Worm (Caenorhabditis elegans) whole organism, midembryonic: ENCODE results near the gene F16B3.2.

Experiments
- T22C8.4 ChIP-seq: fragments of 200-800 bp; sonication (Bioruptor generic); IDR thresholded peaks from 2 replicates; pipeline ENCODE4 v1.3.6; 2022; ENCODE audit warnings: missing genetic modification characterization, missing compliant biosample characterization
- cog-1 ChIP-seq: sonication (generic microtip); optimal IDR thresholded peaks from 2 replicates; lab custom pipeline; 2016; ENCODE audit warnings: missing genetic modification characterization, missing compliant biosample characterization
- flt-1 ChIP-seq: fragments of 200-800 bp; sonication (Bioruptor generic); IDR thresholded peaks from 2 replicates; pipeline ENCODE4 v1.3.6; 2022; ENCODE audit warnings: missing genetic modification characterization, missing compliant biosample characterization
- med-1 ChIP-seq: sonication (generic microtip); optimal IDR thresholded peaks from 2 replicates; lab custom pipeline; 2017; ENCODE audit warnings: missing genetic modification characterization, mild to moderate bottlenecking, missing compliant biosample characterization, antibody characterized with exemption, missing genetic modification reagents; ENCODE audit not compliant: insufficient read depth
- ref-1 ChIP-seq: fragments of 200-800 bp; sonication (Bioruptor generic); conservative IDR thresholded peaks from 2 replicates; pipeline ENCODE4 v1.3.6; 2022; ENCODE audit warnings: missing genetic modification reagents, missing genetic modification characterization, missing compliant biosample characterization
- tab-1 ChIP-seq: fragments of 200-800 bp; sonication (Bioruptor generic); IDR thresholded peaks from 2 replicates; pipeline ENCODE4 v1.3.6; 2022; ENCODE audit warnings: missing genetic modification characterization, missing compliant biosample characterization
- ztf-23 ChIP-seq: fragments of 200-800 bp; sonication (Bioruptor generic); IDR thresholded peaks from 2 replicates; pipeline ENCODE4 v1.3.6; 2022; ENCODE audit warnings: missing genetic modification reagents, missing genetic modification characterization, missing compliant biosample characterization
- ztf-29 ChIP-seq: fragments of 200-800 bp; sonication (Bioruptor generic); IDR thresholded peaks from 2 replicates; pipeline ENCODE4 v1.3.6; 2022; ENCODE audit warnings: missing genetic modification reagents, missing genetic modification characterization, missing compliant biosample characterization

DNA sequence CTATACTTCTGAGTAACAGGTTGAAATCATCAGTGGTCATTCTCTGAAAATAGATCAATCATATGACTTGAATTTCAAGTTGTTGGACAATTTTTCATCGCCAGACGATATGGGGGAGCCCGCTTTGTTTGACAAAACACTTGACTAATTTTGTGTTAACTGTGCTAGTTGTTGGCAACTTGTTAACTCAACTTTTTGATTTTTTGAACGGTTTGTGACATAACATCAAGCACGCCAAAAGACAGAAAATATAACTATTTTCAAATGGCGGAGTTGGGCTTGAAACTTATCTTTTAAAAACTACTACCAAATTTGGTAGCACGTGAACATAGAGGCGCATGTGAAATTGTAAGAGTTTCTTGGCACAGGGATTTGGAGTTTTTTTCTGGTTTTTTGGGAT lies 21.0 kb downstream of the F16B3.2 start:
- TF ChIP-seq flt-1 (GFP tag; lab: Robert Waterston, UW) (no peak), tab-1 (no peak), ref-1 (no peak), ztf-29 (no peak), ztf-23 (no peak), cog-1 (tag; lab: Kevin White, UChicago) (no peak), T22C8.4 (GFP tag; lab: Robert Waterston, UW) (no peak), med-1 (GFP tag; lab: Kevin White, UChicago) (no peak)
